Worm (Caenorhabditis elegans): ENCODE results near the gene wdr-48.
A peak's percentile ranks its signal among the peaks of the same experiment; 100 is the strongest.

The wdr-48 gene

DNA sequence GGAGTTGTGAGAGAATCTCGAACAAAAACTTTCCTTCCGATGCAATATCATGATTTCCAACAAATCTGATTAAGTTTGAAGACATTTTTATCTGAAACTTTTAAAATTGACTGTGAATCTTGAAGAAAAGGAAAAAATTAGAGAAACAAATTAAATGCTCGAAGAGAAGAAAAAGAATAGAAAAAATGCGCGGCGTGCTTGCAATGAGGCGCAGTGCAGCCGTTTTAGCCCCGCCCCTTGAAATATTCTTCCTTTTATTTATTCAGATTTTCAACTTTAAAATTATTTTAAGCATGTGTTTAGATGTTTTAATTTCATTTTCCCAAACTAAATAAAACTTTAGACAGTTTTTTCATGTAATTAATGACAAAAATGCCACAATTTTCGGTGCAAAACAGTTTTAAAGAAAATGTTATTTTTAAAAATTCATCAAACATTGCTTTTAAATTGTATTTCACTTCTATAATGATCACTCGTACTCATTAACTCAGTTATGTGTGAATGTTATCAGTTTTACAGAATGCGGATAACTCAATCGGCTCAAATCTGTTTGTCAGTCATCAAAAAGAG lies 36.2 kb upstream of the wdr-48 start, which contains the start of the genes mrps-34 and cisd-3.1:
Gene mrps-34 (minus strand): TSS at position 91 of the 570 bp plus-strand sequence.
Gene cisd-3.1 (plus strand): TSS at position 520 of the 570 bp plus-strand sequence.
- TF ChIP-seq nfya-2 (GFP tag; IDR thresholded peaks at IDR 0.05) = no peak
- TF ChIP-seq him-1 (tag; optimal IDR thresholded peaks at IDR 0.05) = peak; percentile 11
- TF ChIP-seq rpc-1 (optimal IDR thresholded peaks at IDR 0.05) = peak; percentile 2
- no peak for TF ChIP-seq rpc-1 (tag; optimal IDR thresholded peaks at IDR 0.05)

DNA sequence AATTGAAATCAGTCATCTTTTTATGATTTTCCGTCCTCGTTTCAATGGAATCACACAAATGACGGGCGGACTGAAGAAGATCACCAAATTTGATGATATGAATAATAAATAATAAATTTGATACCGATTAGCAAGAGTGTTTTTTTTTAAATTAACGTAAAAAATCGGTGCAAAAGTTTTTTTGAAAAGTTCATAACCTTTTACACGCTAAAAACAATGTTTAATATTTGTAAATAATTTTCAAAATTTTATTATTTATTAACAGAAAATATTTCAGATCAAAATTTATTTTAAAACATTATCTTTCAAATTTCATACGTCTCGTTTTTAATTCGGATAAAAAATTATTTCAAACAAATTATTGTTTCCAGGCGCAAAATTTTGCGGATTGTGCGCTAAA lies 33.7 kb upstream of the wdr-48 start, which contains the start of gene M88.3:
Gene M88.3 (minus strand): TSS at position 101 of the 400 bp plus-strand sequence.
- TF ChIP-seq Y56A3A.18 (GFP tag; IDR thresholded peaks at IDR 0.05) = no peak
- no peak for TF ChIP-seq tlf-1 (GFP tag; optimal IDR thresholded peaks at IDR 0.05)
- TF ChIP-seq chd-7 (tag; optimal IDR thresholded peaks at IDR 0.05) = no peak
- TF ChIP-seq lin-35 (GFP tag; optimal IDR thresholded peaks at IDR 0.05) = no peak
- no peak for TF ChIP-seq T26A5.8 (tag; optimal IDR thresholded peaks at IDR 0.05)
- no peak for TF ChIP-seq bed-1 (GFP tag; IDR thresholded peaks at IDR 0.05)
- TF ChIP-seq gei-17 (GFP tag; optimal IDR thresholded peaks at IDR 0.05) = no peak
- TF ChIP-seq F55B11.4 (tag; optimal IDR thresholded peaks at IDR 0.05; ENCODE audit: borderline replicate concordance, insufficient read depth) = no peak
- no peak for TF ChIP-seq madf-10 (tag; optimal IDR thresholded peaks at IDR 0.05)
- no peak for TF ChIP-seq ceh-100 (GFP tag; IDR thresholded peaks at IDR 0.05)
- no peak for TF ChIP-seq F52B5.7 (tag; optimal IDR thresholded peaks at IDR 0.05)
- no peak for TF ChIP-seq ccch-3 (GFP tag; optimal IDR thresholded peaks at IDR 0.05)
- TF ChIP-seq ets-4 (GFP tag; optimal IDR thresholded peaks at IDR 0.05) = no peak
- TF ChIP-seq B0035.1 (tag; optimal IDR thresholded peaks at IDR 0.05) = no peak
- TF ChIP-seq B0336.3 (GFP tag; IDR thresholded peaks at IDR 0.05) = no peak
- TF ChIP-seq xnd-1 (tag; optimal IDR thresholded peaks at IDR 0.05) = no peak

DNA sequence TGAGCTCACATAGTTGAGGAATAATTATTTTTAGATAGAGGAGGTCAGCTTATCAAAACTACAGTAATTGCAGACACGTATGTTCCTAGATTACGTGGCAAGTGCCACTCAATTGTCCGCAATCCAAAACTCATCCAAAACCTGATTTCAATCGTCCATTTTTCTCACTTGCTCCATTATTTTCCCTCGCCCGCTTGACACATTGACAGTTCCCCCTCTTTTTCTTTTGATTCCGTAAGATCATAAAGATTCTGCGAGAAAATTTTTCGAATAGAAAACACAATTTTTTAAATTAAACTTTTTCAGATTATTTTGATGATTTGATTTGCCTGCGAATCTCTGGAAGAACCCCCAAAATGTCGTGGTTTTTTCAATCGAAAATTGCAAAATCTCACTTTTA lies 29.9 kb upstream of the wdr-48 start, which contains the start of gene M88.4:
Gene M88.4 (plus strand): TSS at position 301 of the 400 bp plus-strand sequence.
- TF ChIP-seq B0035.1 (tag; optimal IDR thresholded peaks at IDR 0.05) = no peak
- TF ChIP-seq efl-1 (GFP tag; optimal IDR thresholded peaks at IDR 0.05) = no peak
- TF ChIP-seq snpc-1.3 (tag; optimal IDR thresholded peaks at IDR 0.05; ENCODE audit: insufficient read depth) = no peak
- TF ChIP-seq ceh-91 (GFP tag; IDR thresholded peaks at IDR 0.05) = no peak
- no peak for TF ChIP-seq ama-1 (optimal IDR thresholded peaks at IDR 0.05)
- no peak for TF ChIP-seq ama-1 (GFP tag; optimal IDR thresholded peaks at IDR 0.05)
- no peak for TF ChIP-seq nhr-90 (tag; optimal IDR thresholded peaks at IDR 0.05)
- no peak for TF ChIP-seq pbrm-1 (GFP tag; IDR thresholded peaks at IDR 0.05)
- no peak for TF ChIP-seq die-1 (tag; optimal IDR thresholded peaks at IDR 0.05)

DNA sequence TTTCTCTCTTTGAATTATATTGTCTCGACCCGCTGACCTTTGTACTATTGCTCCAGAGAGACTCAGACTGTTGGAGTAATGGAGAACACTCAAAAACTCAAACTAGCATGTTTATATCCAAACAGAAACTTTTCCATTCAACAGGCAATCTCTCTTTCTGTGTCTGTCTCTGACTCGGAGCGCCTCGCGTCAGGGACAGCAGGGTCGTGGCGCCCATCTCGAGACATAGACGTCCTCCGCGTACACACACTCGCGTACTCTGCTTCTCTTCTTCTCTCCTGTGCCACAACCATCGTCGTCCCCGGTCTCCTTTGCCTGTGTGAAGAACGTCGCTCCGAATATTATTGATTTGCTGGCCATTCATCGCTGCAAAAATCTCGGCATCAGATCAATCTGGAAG lies 26.7 kb upstream of the wdr-48 start:
- TF ChIP-seq hmg-1.2 (GFP tag; IDR thresholded peaks at IDR 0.05) (peak; percentile 68; the same call in 1 of the 2 replicates), madf-8 (GFP tag; conservative IDR thresholded peaks at IDR 0.05) (no peak), sdz-38 (tag; optimal IDR thresholded peaks at IDR 0.05) (no peak), lin-35 (GFP tag; optimal IDR thresholded peaks at IDR 0.05) (no peak), Y56A3A.18 (GFP tag; IDR thresholded peaks at IDR 0.05) (no peak), snpc-4 (GFP tag; optimal IDR thresholded peaks at IDR 0.05) (no peak), snpc-4 (tag; optimal IDR thresholded peaks at IDR 0.05) (peak in 3 of 4 experiments; percentile 12 to 55 (median 45)), madf-3 (GFP tag; IDR thresholded peaks at IDR 0.05) (no peak), unc-130 (GFP tag; optimal IDR thresholded peaks at IDR 0.05) (no peak), lsy-27 (tag; optimal IDR thresholded peaks at IDR 0.05; ENCODE audit: borderline replicate concordance, insufficient read depth) (no peak), zim-3 (tag; optimal IDR thresholded peaks at IDR 0.05) (no peak), madf-10 (tag; optimal IDR thresholded peaks at IDR 0.05) (peak; percentile 43), F57A8.1 (GFP tag; optimal IDR thresholded peaks at IDR 0.05) (no peak), die-1 (tag; optimal IDR thresholded peaks at IDR 0.05) (peak; percentile 6), ceh-100 (GFP tag; IDR thresholded peaks at IDR 0.05) (no peak), hmg-20 (GFP tag; IDR thresholded peaks at IDR 0.05) (no peak), nhr-90 (tag; optimal IDR thresholded peaks at IDR 0.05) (peak; percentile 45), gei-17 (GFP tag; optimal IDR thresholded peaks at IDR 0.05) (no peak), egrh-3 (GFP tag; IDR thresholded peaks at IDR 0.05) (peak; percentile 56), aptf-2 (GFP tag; conservative IDR thresholded peaks at IDR 0.05) (no peak), K12H6.12 (tag; optimal IDR thresholded peaks at IDR 0.05) (peak; percentile 79), pha-4 (tag; optimal IDR thresholded peaks at IDR 0.05) (no peak), tlf-1 (GFP tag; optimal IDR thresholded peaks at IDR 0.05) (no peak)

All from whole organism, young adult.